Fruit fly (Drosophila melanogaster) S2 (cell line): ENCODE results near the gene bru1.

ENCODE experiments used
- CG8478 ChIP-seq: fragments of >200 bp; optimal IDR thresholded peaks from 2 replicates; lab custom pipeline; 2018
- CTCF ChIP-seq, 2 experiments: fragments of >200 bp; optimal IDR thresholded peaks; 2 replicates each; lab custom pipeline; 2018

bru1 gene

dm6 chr2L:12252287-12252686, 77.5 kb downstream of the bru1 start:
- no peak for TF ChIP-seq CTCF (optimal IDR thresholded peaks at IDR 0.05; lab: Kevin White, UChicago)
- no peak for TF ChIP-seq CG8478 (lab: Kevin White, UChicago)

dm6 chr2L:12271267-12271666, 96.5 kb downstream of the bru1 start:
- TF ChIP-seq CTCF (optimal IDR thresholded peaks at IDR 0.05; lab: Kevin White, UChicago) (no peak), CG8478 (lab: Kevin White, UChicago) (no peak)

dm6 chr2L:12272373-12272772, 97.6 kb downstream of the bru1 start:
- TF ChIP-seq CG8478 (lab: Kevin White, UChicago) (no peak), CTCF (optimal IDR thresholded peaks at IDR 0.05; lab: Kevin White, UChicago) (no peak)

dm6 chr2L:12281133-12281532, 106.3 kb downstream of the bru1 start:
- TF ChIP-seq CTCF (optimal IDR thresholded peaks at IDR 0.05; lab: Kevin White, UChicago) (no peak), CG8478 (lab: Kevin White, UChicago) (no peak)

DNA sequence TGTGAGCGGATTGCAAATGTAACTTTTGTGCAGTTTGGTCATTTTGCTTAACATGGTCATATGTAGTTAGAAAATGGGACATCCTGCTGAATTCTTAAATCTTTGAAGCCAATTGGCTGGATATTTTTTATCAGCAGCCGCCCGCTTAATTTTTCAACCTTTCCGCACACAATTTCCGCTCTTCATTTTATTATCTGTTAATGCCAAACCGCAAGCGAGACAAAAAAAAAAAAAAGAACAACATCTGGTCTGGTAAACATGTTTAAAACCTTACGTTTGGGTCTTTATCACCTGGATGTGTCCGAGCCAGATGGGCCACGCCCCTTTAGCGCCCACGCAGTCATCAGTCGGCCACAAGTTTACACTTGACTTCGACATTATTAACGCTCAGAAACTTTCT, 115.4 kb downstream of the bru1 start:
- no peak for TF ChIP-seq CTCF (optimal IDR thresholded peaks at IDR 0.05; lab: Kevin White, UChicago)
- no peak for TF ChIP-seq CG8478 (lab: Kevin White, UChicago)

DNA sequence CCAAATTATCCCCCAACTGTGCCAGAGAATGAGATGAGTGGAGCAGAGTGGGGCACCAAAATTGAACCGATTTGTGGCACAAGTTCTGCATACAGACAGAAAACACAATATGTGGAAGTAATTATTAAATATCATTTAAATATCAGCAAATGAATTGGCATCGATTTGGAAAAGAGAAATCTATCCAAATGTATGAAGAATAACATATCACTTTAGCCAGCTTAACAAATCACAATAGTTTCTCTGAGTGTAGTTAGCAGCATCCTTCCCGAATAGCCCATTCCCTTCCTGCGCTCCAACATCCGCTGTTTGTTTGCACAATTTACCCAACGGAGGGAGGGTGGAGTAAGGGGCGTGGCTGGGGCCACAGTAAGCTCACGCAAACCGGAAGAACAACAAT, 140.0 kb downstream of the bru1 start:
- TF ChIP-seq CTCF (optimal IDR thresholded peaks at IDR 0.05; lab: Kevin White, UChicago): no peak
- TF ChIP-seq CG8478 (lab: Kevin White, UChicago): no peak

DNA sequence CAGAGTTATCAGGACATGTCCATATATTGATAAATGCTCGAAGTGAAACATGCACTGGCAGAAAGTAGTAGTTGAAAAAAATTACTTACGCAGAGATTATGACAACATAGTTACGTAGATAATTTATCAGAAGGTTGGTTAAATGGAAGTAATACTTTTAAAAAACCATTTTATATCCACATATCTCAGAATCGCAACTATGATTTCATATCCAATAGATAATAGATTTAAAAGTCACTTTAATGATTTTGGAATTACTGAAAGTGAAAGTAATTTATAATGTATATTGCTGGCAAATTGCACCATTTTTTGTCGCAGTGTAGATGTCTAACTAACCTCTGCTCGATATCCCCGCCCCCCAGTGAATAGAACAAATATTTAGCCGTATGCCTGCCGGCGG, 162.4 kb downstream of the bru1 start:
- TF ChIP-seq CG8478 (lab: Kevin White, UChicago) (no peak), CTCF (optimal IDR thresholded peaks at IDR 0.05; lab: Kevin White, UChicago) (no peak)

- no peak for TF ChIP-seq CG8478 (lab: Kevin White, UChicago)
- TF ChIP-seq CTCF (optimal IDR thresholded peaks at IDR 0.05; lab: Kevin White, UChicago): no peak
Measured at dm6 chr2L:12338548-12338947, 163.7 kb downstream of the bru1 start, which contains the start of gene CG31862. CG31862 (plus strand) TSS chr2L:12338848.

DNA sequence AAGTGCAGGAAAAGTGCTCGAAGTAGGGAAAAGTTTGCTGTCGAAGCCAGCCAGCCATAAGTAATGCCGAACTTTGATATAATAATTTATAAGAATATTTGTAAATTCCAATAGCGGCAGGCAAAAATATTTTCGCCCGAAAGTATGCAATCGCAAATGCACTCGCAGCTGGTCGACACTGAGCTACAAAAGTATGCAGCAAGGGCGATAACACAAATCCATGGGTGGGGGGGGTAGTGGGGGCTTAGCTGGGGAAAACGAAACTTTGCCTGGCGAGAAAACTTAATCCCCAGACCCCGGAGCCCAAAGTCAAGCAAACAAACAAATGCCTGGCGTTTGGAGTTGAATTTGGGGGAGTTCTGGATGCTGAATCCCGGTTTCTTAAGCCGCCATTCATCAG, 166.9 kb downstream of the bru1 start:
- TF ChIP-seq CG8478 (lab: Kevin White, UChicago): no peak
- TF ChIP-seq CTCF (optimal IDR thresholded peaks at IDR 0.05; lab: Kevin White, UChicago): no peak

DNA sequence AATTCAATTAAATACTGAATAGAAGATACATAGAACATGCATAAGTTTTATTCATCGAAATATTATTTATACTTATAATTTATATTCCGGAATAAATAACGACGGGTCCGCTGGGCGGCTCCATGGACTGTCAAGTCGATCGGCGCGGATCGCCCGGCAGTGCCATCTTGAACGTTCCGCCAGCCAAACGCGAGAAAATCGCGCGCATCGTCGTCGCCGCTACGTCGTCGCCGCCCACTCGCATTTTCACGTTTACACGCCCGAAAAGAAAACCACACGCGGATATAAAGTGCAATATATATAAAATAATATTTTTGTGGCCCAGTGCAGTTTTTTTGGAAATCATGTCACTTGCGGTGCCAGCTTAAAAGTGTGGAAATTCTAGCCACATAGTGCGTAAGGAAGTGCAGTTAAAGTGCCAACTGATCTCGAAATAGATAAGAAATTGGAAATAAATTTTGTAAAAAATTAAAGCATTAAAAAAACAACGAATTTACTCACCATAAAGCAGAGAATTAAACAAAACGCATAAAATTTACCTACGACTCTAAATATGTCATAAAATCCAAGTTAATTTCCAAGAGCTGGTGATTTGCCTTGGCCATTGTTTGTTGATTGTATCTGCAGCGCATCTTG, 168.9 kb downstream of the bru1 start, which contains the start of the genes bru2 and CG43813:
TSS of gene bru2 (plus strand) at position 586 of the 636 bp plus-strand sequence.
TSS of gene CG43813 (minus strand) at position 633 of the 636 bp plus-strand sequence.
- no peak for TF ChIP-seq CTCF (optimal IDR thresholded peaks at IDR 0.05; lab: Kevin White, UChicago)
- no peak for TF ChIP-seq CG8478 (lab: Kevin White, UChicago)

dm6 chr2L:12346163-12346892, 171.5 kb downstream of the bru1 start:
- TF ChIP-seq CG8478 (lab: Kevin White, UChicago) (no peak), CTCF (optimal IDR thresholded peaks at IDR 0.05; lab: Kevin White, UChicago) (no peak)

- no peak for TF ChIP-seq CTCF (optimal IDR thresholded peaks at IDR 0.05; lab: Kevin White, UChicago)
- TF ChIP-seq CG8478 (lab: Kevin White, UChicago): no peak
Measured at dm6 chr2L:12347034-12347433, 172.2 kb downstream of the bru1 start.

- TF ChIP-seq CG8478 (lab: Kevin White, UChicago): no peak
- no peak for TF ChIP-seq CTCF (optimal IDR thresholded peaks at IDR 0.05; lab: Kevin White, UChicago)
Measured at dm6 chr2L:12347862-12348261, 173.1 kb downstream of the bru1 start.

dm6 chr2L:12348407-12349091, 173.7 kb downstream of the bru1 start:
- TF ChIP-seq CTCF (optimal IDR thresholded peaks at IDR 0.05; lab: Kevin White, UChicago) (no peak), CG8478 (lab: Kevin White, UChicago) (no peak)

dm6 chr2L:12350880-12351279, 176.1 kb downstream of the bru1 start:
- TF ChIP-seq CTCF (optimal IDR thresholded peaks at IDR 0.05; lab: Kevin White, UChicago) (no peak), CG8478 (lab: Kevin White, UChicago) (no peak)
